Fruit fly (Drosophila melanogaster) whole organism, prepupa: ENCODE data around the gene betaNACtes6.

Experiments
- eg ChIP-seq: fragments of 200-800 bp; sonication (Bioruptor generic); IDR thresholded peaks from 3 replicates; pipeline ENCODE4 v1.3.6; 2022; ENCODE audit warnings: missing biosample characterization, missing genetic modification characterization
- salr ChIP-seq, 2 experiments: fragments of 200-800 bp; sonication (Bioruptor generic); optimal IDR thresholded peaks; 3 replicates each; lab custom pipeline; 2016 to 2018; ENCODE audit warnings: missing biosample characterization in 2 of 2, missing genetic modification characterization in 2 of 2, mild to moderate bottlenecking in 1 of 2

- no peak for TF ChIP-seq eg (GFP tag; lab: Robert Waterston, UW)
- TF ChIP-seq salr (GFP tag; optimal IDR thresholded peaks at IDR 0.05; lab: Kevin White, UChicago), result no peak
Measured at dm6 chrX:14321963-14322362, 5.0 kb upstream of the betaNACtes6 start, which contains the start of gene dpr8.
